Fruit fly (Drosophila melanogaster): ENCODE results near the gene TTLL1B.
A peak's percentile ranks its signal among the peaks of the same experiment; 100 is the strongest.

The TTLL1B gene

DNA sequence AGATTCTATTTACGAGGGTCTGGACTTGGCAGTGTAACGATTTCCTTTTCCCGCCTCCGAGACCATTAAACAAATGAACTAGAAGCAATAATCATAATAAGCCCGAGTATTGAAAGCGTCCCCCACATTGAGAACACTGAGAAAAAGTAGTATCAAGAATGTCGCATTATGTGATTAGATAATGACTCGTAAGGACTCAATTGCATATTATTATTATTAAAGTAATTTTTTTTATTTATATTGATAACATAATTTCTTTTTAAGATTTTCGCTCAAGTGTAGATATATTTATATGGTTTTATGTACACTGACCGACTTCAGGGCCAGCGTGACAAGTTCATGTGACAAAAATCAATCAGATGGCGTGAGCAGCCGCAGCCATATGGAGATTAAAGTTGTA, 44.6 kb upstream of the TTLL1B start (continued):
- TF ChIP-seq slou (GFP tag; optimal IDR thresholded peaks at IDR 0.05) = no peak
- TF ChIP-seq CG8388 (GFP tag; optimal IDR thresholded peaks at IDR 0.05) = peak; percentile 42
- peak; percentile 48 for TF ChIP-seq phol (tag; optimal IDR thresholded peaks at IDR 0.05)
- no peak for TF ChIP-seq peb (GFP tag; IDR thresholded peaks at IDR 0.05)
- TF ChIP-seq CG4730 (GFP tag; IDR thresholded peaks at IDR 0.05) = no peak
- peak; percentile 37 for TF ChIP-seq caup (GFP tag; optimal IDR thresholded peaks at IDR 0.05; ENCODE audit: severe bottlenecking)
- TF ChIP-seq fru (optimal IDR thresholded peaks at IDR 0.05) = no peak
- peak; percentile 17 for TF ChIP-seq CG6683 (GFP tag; optimal IDR thresholded peaks at IDR 0.05)
- TF ChIP-seq NFAT (GFP tag; IDR thresholded peaks at IDR 0.05) = peak; percentile 17; the same call in 1 of the 2 replicates
- peak in 1 of 2 experiments; percentile 73 for TF ChIP-seq bsh (GFP tag; optimal IDR thresholded peaks at IDR 0.05)
- no peak for TF ChIP-seq pros (GFP tag; optimal IDR thresholded peaks at IDR 0.05)
- peak; percentile 57 for TF ChIP-seq tgo (GFP tag; IDR thresholded peaks at IDR 0.05)
- peak; percentile 66 for TF ChIP-seq CG2712 (tag; optimal IDR thresholded peaks at IDR 0.05)
- TF ChIP-seq CG12104 (GFP tag; optimal IDR thresholded peaks at IDR 0.05) = no peak
- TF ChIP-seq CG5953 (GFP tag; IDR thresholded peaks at IDR 0.05) = no peak
- TF ChIP-seq grau (tag; optimal IDR thresholded peaks at IDR 0.05) = peak; percentile 58
- TF ChIP-seq CG3407 (GFP tag; optimal IDR thresholded peaks at IDR 0.05) = peak; percentile 14
- TF ChIP-seq Vsx1 (GFP tag; optimal IDR thresholded peaks at IDR 0.05) = peak; percentile 40
- TF ChIP-seq salm (tag; optimal IDR thresholded peaks at IDR 0.05) = no peak
- no peak for TF ChIP-seq CG33557 (GFP tag; optimal IDR thresholded peaks at IDR 0.05)
- TF ChIP-seq Ssrp (tag; optimal IDR thresholded peaks at IDR 0.05) = peak; percentile 35
- TF ChIP-seq CG18599 (GFP tag; optimal IDR thresholded peaks at IDR 0.05) = peak; percentile 65
- peak; percentile 54 for TF ChIP-seq CG10979 (tag; optimal IDR thresholded peaks at IDR 0.05)
- no peak for TF ChIP-seq CG18764 (GFP tag; optimal IDR thresholded peaks at IDR 0.05)
- TF ChIP-seq NfI (GFP tag; optimal IDR thresholded peaks at IDR 0.05) = no peak
- peak; percentile 20 for TF ChIP-seq gcm (GFP tag; optimal IDR thresholded peaks at IDR 0.05)
- peak; percentile 12 for TF ChIP-seq CG6254 (GFP tag; optimal IDR thresholded peaks at IDR 0.05)
- peak; percentile 51 for TF ChIP-seq CG30403 (GFP tag; optimal IDR thresholded peaks at IDR 0.05)
- TF ChIP-seq CG10147 (GFP tag; optimal IDR thresholded peaks at IDR 0.05) = peak; percentile 22
- TF ChIP-seq zen (tag; optimal IDR thresholded peaks at IDR 0.05) = no peak
- peak; percentile 73 for TF ChIP-seq Med (GFP tag)
- TF ChIP-seq sens-2 (GFP tag; IDR thresholded peaks at IDR 0.05) = no peak
- TF ChIP-seq CG6689 (GFP tag; IDR thresholded peaks at IDR 0.05) = peak; percentile 52
- TF ChIP-seq Oli (tag; optimal IDR thresholded peaks at IDR 0.05) = peak; percentile 45
- TF ChIP-seq CG42726 (GFP tag; IDR thresholded peaks at IDR 0.05; ENCODE audit: partially characterized antibody) = no peak
- TF ChIP-seq Rx (GFP tag; IDR thresholded peaks at IDR 0.05) = no peak
- peak; percentile 35 for TF ChIP-seq Abd-B (GFP tag; optimal IDR thresholded peaks at IDR 0.05)
- no peak for TF ChIP-seq CG18619 (GFP tag; optimal IDR thresholded peaks at IDR 0.05)
- TF ChIP-seq Ptx1 (GFP tag; IDR thresholded peaks at IDR 0.05) = peak; percentile 63
- TF ChIP-seq lmd (GFP tag; IDR thresholded peaks at IDR 0.05) = peak; percentile 55
- TF ChIP-seq abd-A (tag; optimal IDR thresholded peaks at IDR 0.05) = peak; percentile 42
- TF ChIP-seq CG17328 (GFP tag; IDR thresholded peaks at IDR 0.05) = peak; percentile 64
- peak; percentile 72 for TF ChIP-seq Sox102F (GFP tag; optimal IDR thresholded peaks at IDR 0.05)
- TF ChIP-seq CG4360 (GFP tag; IDR thresholded peaks at IDR 0.05) = no peak
- TF ChIP-seq hbn (GFP tag; IDR thresholded peaks at IDR 0.05; ENCODE audit: partially characterized antibody) = no peak
- peak; percentile 23 for TF ChIP-seq CG15601 (tag; optimal IDR thresholded peaks at IDR 0.05)
- TF ChIP-seq CG2678 (tag; optimal IDR thresholded peaks at IDR 0.05) = peak; percentile 65
- peak; percentile 31 for TF ChIP-seq cwo (GFP tag; optimal IDR thresholded peaks at IDR 0.05)
- peak; percentile 31 for TF ChIP-seq nmo (GFP tag; optimal IDR thresholded peaks at IDR 0.05)
- TF ChIP-seq CG4424 (GFP tag; optimal IDR thresholded peaks at IDR 0.05) = no peak

All from whole organism, embryonic.